Worm (Caenorhabditis elegans) whole organism, L2 larva: Measurements from ENCODE around the gene srx-90.
A peak's percentile ranks its signal among the peaks of the same experiment; 100 is the strongest.

ENCODE experiments used
- C34F6.9 ChIP-seq: fragments of 150-350 bp; optimal IDR thresholded peaks from 2 replicates; lab custom pipeline; 2014; ENCODE audit warnings: missing biosample characterization, missing genetic modification characterization
- F13H6.1 ChIP-seq: sonication (generic microtip); optimal IDR thresholded peaks from 2 replicates; lab custom pipeline; 2016; ENCODE audit warnings: missing genetic modification characterization, missing compliant biosample characterization
- R02D3.7 ChIP-seq: fragments of 150-350 bp; optimal IDR thresholded peaks from 2 replicates; lab custom pipeline; 2014; ENCODE audit warnings: missing biosample characterization, missing genetic modification characterization
- ZK546.5 ChIP-seq: sonication (generic microtip); optimal IDR thresholded peaks from 2 replicates; lab custom pipeline; 2017; ENCODE audit warnings: missing biosample characterization, missing genetic modification characterization
- ama-1 ChIP-seq: fragments of 150-350 bp; optimal IDR thresholded peaks from 2 replicates; lab custom pipeline; 2018; ENCODE audit warnings: inconsistent platforms
- blmp-1 ChIP-seq: sonication (generic microtip); optimal IDR thresholded peaks from 2 replicates; lab custom pipeline; 2017; ENCODE audit warnings: missing genetic modification characterization, mild to moderate bottlenecking, missing compliant biosample characterization, antibody characterized with exemption, moderate library complexity; ENCODE audit not compliant: insufficient read depth
- ceh-16 ChIP-seq: fragments of 150-350 bp; optimal IDR thresholded peaks from 2 replicates; lab custom pipeline; 2014; ENCODE audit warnings: missing biosample characterization, missing genetic modification characterization
- ceh-82 ChIP-seq: fragments of 150-350 bp; optimal IDR thresholded peaks from 2 replicates; lab custom pipeline; 2014; ENCODE audit warnings: missing biosample characterization, missing genetic modification characterization
- crh-2 ChIP-seq: sonication (generic microtip); optimal IDR thresholded peaks from 2 replicates; lab custom pipeline; 2017; ENCODE audit warnings: missing biosample characterization, missing genetic modification characterization
- egl-27 ChIP-seq: sonication (generic microtip); optimal IDR thresholded peaks from 3 replicates; lab custom pipeline; 2017; ENCODE audit warnings: missing biosample characterization, missing genetic modification reagents, missing genetic modification characterization
- elt-1 ChIP-seq: fragments of 150-350 bp; optimal IDR thresholded peaks from 2 replicates; lab custom pipeline; 2014; ENCODE audit warnings: missing biosample characterization, missing genetic modification characterization
- fos-1 ChIP-seq: fragments of 150-350 bp; optimal IDR thresholded peaks from 2 replicates; lab custom pipeline; 2014; ENCODE audit warnings: missing biosample characterization, missing genetic modification characterization
- gmeb-1 ChIP-seq: fragments of 150-350 bp; optimal IDR thresholded peaks from 2 replicates; lab custom pipeline; 2014; ENCODE audit warnings: missing biosample characterization, missing genetic modification characterization
- lin-13 ChIP-seq: fragments of 150-350 bp; optimal IDR thresholded peaks from 2 replicates; lab custom pipeline; 2014; ENCODE audit warnings: missing biosample characterization, missing genetic modification reagents, missing genetic modification characterization
- mab-5 ChIP-seq: fragments of 150-350 bp; optimal IDR thresholded peaks from 2 replicates; lab custom pipeline; 2014; ENCODE audit warnings: missing biosample characterization, missing genetic modification characterization
- mdl-1 ChIP-seq, 2 experiments: fragments of 150-350 bp in 1 of 2; sonication (generic microtip) in 1 of 2; optimal IDR thresholded peaks; 2 replicates each; lab custom pipeline; 2017; ENCODE audit warnings: missing biosample characterization in 2 of 2, missing genetic modification characterization in 2 of 2
- nhr-12 ChIP-seq: fragments of 150-350 bp; optimal IDR thresholded peaks from 2 replicates; lab custom pipeline; 2014; ENCODE audit warnings: missing biosample characterization, missing genetic modification characterization
- nhr-129 ChIP-seq: fragments of 150-350 bp; optimal IDR thresholded peaks from 2 replicates; lab custom pipeline; 2014; ENCODE audit warnings: missing biosample characterization, missing genetic modification characterization
- nhr-21 ChIP-seq: fragments of 150-350 bp; optimal IDR thresholded peaks from 2 replicates; lab custom pipeline; 2014; ENCODE audit warnings: missing biosample characterization, missing genetic modification characterization
- nhr-23 ChIP-seq: fragments of 150-350 bp; optimal IDR thresholded peaks from 2 replicates; lab custom pipeline; 2014; ENCODE audit warnings: missing biosample characterization, missing genetic modification reagents, missing genetic modification characterization
- nhr-77 ChIP-seq: fragments of 150-350 bp; optimal IDR thresholded peaks from 2 replicates; lab custom pipeline; 2014; ENCODE audit warnings: missing biosample characterization, missing genetic modification characterization
- peb-1 ChIP-seq: fragments of 150-350 bp; optimal IDR thresholded peaks from 2 replicates; lab custom pipeline; 2014; ENCODE audit warnings: missing biosample characterization, missing genetic modification characterization
- skn-1 ChIP-seq: sonication (generic microtip); optimal IDR thresholded peaks from 2 replicates; lab custom pipeline; 2017; ENCODE audit warnings: missing biosample characterization, missing genetic modification characterization
- sma-3 ChIP-seq: sonication (generic microtip); optimal IDR thresholded peaks from 2 replicates; lab custom pipeline; 2016; ENCODE audit warnings: missing genetic modification reagents, missing genetic modification characterization, missing compliant biosample characterization
- sma-9 ChIP-seq, 2 experiments: fragments of 150-350 bp in 1 of 2; sonication (generic microtip) in 1 of 2; optimal IDR thresholded peaks; 2 replicates each; lab custom pipeline; 2014 to 2016; ENCODE audit warnings: missing genetic modification characterization in 2 of 2, mild to moderate bottlenecking in 1 of 2, missing biosample characterization in 1 of 2, missing compliant biosample characterization in 1 of 2, missing genetic modification reagents in 1 of 2, moderate library complexity in 1 of 2
- snpc-4 ChIP-seq: fragments of 150-350 bp; optimal IDR thresholded peaks from 2 replicates; lab custom pipeline; 2014; ENCODE audit warnings: missing biosample characterization, missing genetic modification characterization
- unc-39 ChIP-seq: fragments of 150-350 bp; optimal IDR thresholded peaks from 2 replicates; lab custom pipeline; 2014; ENCODE audit warnings: missing biosample characterization, missing genetic modification characterization
- unc-55 ChIP-seq: fragments of 150-350 bp; sonication (generic microtip); optimal IDR thresholded peaks from 3 replicates; lab custom pipeline; 2014; ENCODE audit warnings: missing biosample characterization, missing genetic modification reagents, missing genetic modification characterization
- zag-1 ChIP-seq: fragments of 150-350 bp; optimal IDR thresholded peaks from 2 replicates; lab custom pipeline; 2014; ENCODE audit warnings: missing biosample characterization, missing genetic modification characterization
- ztf-11 ChIP-seq: sonication (generic microtip); optimal IDR thresholded peaks from 2 replicates; lab custom pipeline; 2017; ENCODE audit warnings: missing biosample characterization, missing genetic modification characterization
- ztf-4 ChIP-seq: fragments of 150-350 bp; optimal IDR thresholded peaks from 2 replicates; lab custom pipeline; 2014; ENCODE audit warnings: missing biosample characterization, missing genetic modification characterization

Gene srx-90

ce11 chrV:11620081-11620480 lies 39.2 kb downstream of the srx-90 start:
- TF ChIP-seq mab-5 (tag; lab: Kevin White, UChicago) (peak; percentile 58), C34F6.9 (tag; lab: Kevin White, UChicago) (no peak), snpc-4 (tag; lab: Kevin White, UChicago) (no peak), nhr-77 (tag; lab: Kevin White, UChicago) (no peak), crh-2 (tag; lab: Kevin White, UChicago) (no peak), ztf-11 (tag; lab: Kevin White, UChicago) (no peak), nhr-23 (tag; lab: Kevin White, UChicago) (no peak)

- TF ChIP-seq mdl-1 (tag; optimal IDR thresholded peaks at IDR 0.05; lab: Kevin White, UChicago), result peak in 1 of 2 experiments; percentile 3
- peak; percentile 0 for TF ChIP-seq mab-5 (tag; lab: Kevin White, UChicago)
- TF ChIP-seq ztf-11 (tag; lab: Kevin White, UChicago), result no peak
- TF ChIP-seq, all 48 proteins: peak for 2
Measured at ce11 chrV:11621276-11621675, 40.4 kb downstream of the srx-90 start.

DNA sequence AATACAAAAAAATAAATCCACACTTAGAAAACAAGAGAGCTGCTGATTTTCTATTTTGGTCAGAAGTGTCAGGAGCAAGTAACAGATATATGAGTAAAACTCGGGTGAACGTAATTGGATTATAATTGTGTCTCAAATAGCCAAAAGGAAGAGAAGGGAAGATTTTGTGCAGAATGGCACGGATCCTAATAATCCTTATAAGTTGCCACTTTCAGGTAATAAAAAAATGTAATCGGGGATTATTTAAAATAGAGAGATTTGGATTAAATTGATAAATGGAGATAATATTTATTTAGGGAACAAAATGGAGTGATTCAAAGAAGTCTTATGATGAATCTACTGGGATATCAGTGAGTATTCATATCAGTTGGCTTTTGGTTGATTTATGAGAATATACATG lies 44.0 kb downstream of the srx-90 start:
- no peak for TF ChIP-seq nhr-21 (tag; lab: Kevin White, UChicago)
- TF ChIP-seq zag-1, result no peak
- TF ChIP-seq unc-55 (GFP tag; lab: Kevin White, UChicago), result no peak

DNA sequence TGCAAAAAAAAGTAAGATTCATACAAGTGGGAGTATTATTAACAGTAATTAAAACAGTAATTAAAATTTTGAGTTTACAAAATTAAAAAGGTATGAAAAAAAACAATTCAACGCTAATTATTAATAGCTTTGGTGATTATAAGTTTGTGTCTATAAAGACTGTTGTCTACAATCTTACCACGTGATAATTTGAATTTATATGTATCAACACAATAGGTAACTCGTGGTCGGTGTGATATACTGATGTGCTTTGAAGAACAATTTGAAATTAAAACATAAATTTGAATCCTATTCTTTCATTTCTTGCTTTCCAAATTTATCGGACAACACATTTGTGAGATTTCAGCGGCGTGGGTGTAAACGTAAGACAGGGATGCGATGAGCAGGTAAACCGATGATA lies 46.9 kb downstream of the srx-90 start:
- TF ChIP-seq ceh-16 (tag; lab: Kevin White, UChicago) (no peak), egl-27 (no peak), gmeb-1 (tag; lab: Kevin White, UChicago) (no peak), mdl-1 (tag; optimal IDR thresholded peaks at IDR 0.05; lab: Kevin White, UChicago) (no peak), lin-13 (GFP tag; lab: Kevin White, UChicago) (no peak), sma-9 (GFP tag; optimal IDR thresholded peaks at IDR 0.05; lab: Kevin White, UChicago) (no peak), sma-9 (tag; optimal IDR thresholded peaks at IDR 0.05; lab: Kevin White, UChicago) (no peak), nhr-129 (tag; lab: Kevin White, UChicago) (no peak), fos-1 (tag; lab: Kevin White, UChicago) (no peak), peb-1 (tag; lab: Kevin White, UChicago) (no peak), skn-1 (tag; lab: Kevin White, UChicago) (no peak), elt-1 (tag; lab: Kevin White, UChicago) (no peak), ztf-4 (tag; lab: Kevin White, UChicago) (no peak), C34F6.9 (tag; lab: Kevin White, UChicago) (no peak), blmp-1 (no peak), unc-39 (tag; lab: Kevin White, UChicago) (no peak), nhr-21 (tag; lab: Kevin White, UChicago) (no peak), ZK546.5 (tag; lab: Kevin White, UChicago) (no peak), nhr-23 (tag; lab: Kevin White, UChicago) (no peak), nhr-12 (no peak), R02D3.7 (tag; lab: Kevin White, UChicago) (no peak)

DNA sequence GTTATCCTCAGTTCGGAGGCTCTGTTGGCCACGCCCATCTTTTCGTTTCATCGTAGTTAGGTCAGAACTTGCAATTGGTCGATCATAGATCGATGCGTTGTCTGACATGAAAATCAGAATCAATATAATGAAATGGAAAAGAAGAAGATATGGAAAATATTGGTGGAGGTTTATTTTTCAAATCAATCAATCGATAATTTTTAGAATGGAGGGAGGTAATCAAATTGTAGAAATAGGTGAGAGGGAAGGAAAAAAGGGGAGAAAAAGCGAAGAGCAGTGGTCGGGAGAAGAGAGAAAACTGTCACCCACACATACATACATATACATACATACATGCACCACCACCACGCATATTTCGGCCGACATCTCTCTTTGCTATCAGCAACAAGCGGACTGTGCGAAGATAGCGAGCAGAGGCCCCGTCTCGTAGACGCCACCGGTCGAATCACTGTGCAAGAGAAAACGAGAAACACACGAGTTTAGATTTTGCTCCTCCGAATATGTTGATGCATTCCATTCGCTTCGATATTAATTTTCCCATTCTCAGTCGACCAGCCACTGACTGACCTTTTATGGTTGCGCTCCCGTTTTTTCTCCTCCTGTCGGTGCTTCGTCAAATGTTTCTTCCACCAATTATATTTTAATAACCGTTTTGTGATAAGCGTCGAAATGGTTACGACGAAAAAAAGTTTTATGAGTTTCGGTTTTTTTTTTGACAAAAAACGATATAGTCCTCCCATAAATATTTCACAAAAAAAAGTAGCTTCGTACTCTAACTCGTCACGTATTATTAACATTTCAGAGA lies 48.5 kb downstream of the srx-90 start, which contains the start of gene F35B12.10:
Gene F35B12.10 (minus strand): TSS at position 51 of the 805 bp plus-strand sequence.
- TF ChIP-seq elt-1 (tag; lab: Kevin White, UChicago) (no peak), gmeb-1 (tag; lab: Kevin White, UChicago) (peak; percentile 26), sma-9 (GFP tag; optimal IDR thresholded peaks at IDR 0.05; lab: Kevin White, UChicago) (peak; percentile 58), sma-9 (tag; optimal IDR thresholded peaks at IDR 0.05; lab: Kevin White, UChicago) (no peak), F13H6.1 (tag; lab: Kevin White, UChicago) (peak; percentile 27), ama-1 (lab: Kevin White, UChicago) (no peak), sma-3 (GFP tag; lab: Kevin White, UChicago) (peak; percentile 49), fos-1 (tag; lab: Kevin White, UChicago) (peak; percentile 55), crh-2 (tag; lab: Kevin White, UChicago) (peak; percentile 28), ceh-82 (tag; lab: Kevin White, UChicago) (no peak)
- TF ChIP-seq, all 48 proteins: peak for 6
